Worm (Caenorhabditis elegans) whole organism, young adult: ENCODE results near the gene Y81B9A.4.

ENCODE experiments used
- B0261.1 ChIP-seq: sonication (generic microtip); optimal IDR thresholded peaks from 2 replicates; lab custom pipeline; 2016; ENCODE audit warnings: mild to moderate bottlenecking, missing genetic modification characterization, moderate library complexity, missing compliant biosample characterization
- C06A6.2 ChIP-seq: fragments of 200-800 bp; sonication (Bioruptor generic); conservative IDR thresholded peaks from 2 replicates; pipeline ENCODE4 v1.3.6; 2022; ENCODE audit warnings: missing genetic modification characterization, missing compliant biosample characterization
- F52B5.7 ChIP-seq: sonication (generic microtip); optimal IDR thresholded peaks from 2 replicates; lab custom pipeline; 2016; ENCODE audit warnings: mild to moderate bottlenecking, missing genetic modification characterization, missing compliant biosample characterization
- K11D2.4 ChIP-seq: fragments of 200-800 bp; sonication (Bioruptor generic); IDR thresholded peaks from 2 replicates; pipeline ENCODE4 v1.3.6; 2022; ENCODE audit warnings: missing genetic modification reagents, missing genetic modification characterization, missing compliant biosample characterization
- K12H6.12 ChIP-seq: fragments of 200-800 bp; sonication (Bioruptor generic); optimal IDR thresholded peaks from 2 replicates; lab custom pipeline; 2018; ENCODE audit warnings: mild to moderate bottlenecking, missing genetic modification characterization, missing compliant biosample characterization
- Y95B8A.8 ChIP-seq: fragments of 200-800 bp; sonication (Bioruptor generic); IDR thresholded peaks from 2 replicates; pipeline ENCODE4 v1.3.6; 2022; ENCODE audit warnings: missing genetic modification reagents, missing genetic modification characterization, missing compliant biosample characterization
- ama-1 ChIP-seq, 3 experiments: fragments of 150-350 bp in 1 of 3; sonication (generic microtip) in 2 of 3; optimal IDR thresholded peaks; 2 replicates each; lab custom pipeline; 2014 to 2018; ENCODE audit warnings: missing biosample characterization in 2 of 3, missing genetic modification characterization in 2 of 3, missing genetic modification reagents in 2 of 3
- aptf-2 ChIP-seq: fragments of 200-800 bp; sonication (Bioruptor generic); conservative IDR thresholded peaks from 2 replicates; pipeline ENCODE4 v1.3.6; 2022; ENCODE audit warnings: missing genetic modification reagents, missing genetic modification characterization, missing compliant biosample characterization
- athp-1 ChIP-seq: sonication (generic microtip); optimal IDR thresholded peaks from 2 replicates; lab custom pipeline; 2017; ENCODE audit warnings: mild to moderate bottlenecking, missing genetic modification characterization, missing compliant biosample characterization
- attf-5 ChIP-seq: fragments of 200-800 bp; sonication (Bioruptor generic); optimal IDR thresholded peaks from 2 replicates; lab custom pipeline; 2018; ENCODE audit warnings: mild to moderate bottlenecking, missing genetic modification characterization, missing compliant biosample characterization
- bed-2 ChIP-seq: fragments of 200-800 bp; sonication (Bioruptor generic); IDR thresholded peaks from 2 replicates; pipeline ENCODE4 v1.3.6; 2022; ENCODE audit warnings: missing genetic modification reagents, missing genetic modification characterization, missing compliant biosample characterization
- cebp-1 ChIP-seq, 2 experiments: fragments of 200-800 bp in 1 of 2; sonication (Bioruptor generic) in 1 of 2; sonication (generic microtip) in 1 of 2; IDR thresholded peaks in 1 of 2; optimal IDR thresholded peaks in 1 of 2; 2 replicates each; pipeline versions ENCODE4 v1.3.6 to Lab custom; 2017 to 2022; ENCODE audit warnings: missing compliant biosample characterization in 2 of 2, missing genetic modification characterization in 2 of 2, mild to moderate bottlenecking in 1 of 2, missing genetic modification reagents in 1 of 2, moderate library complexity in 1 of 2
- ceh-58 ChIP-seq: fragments of 200-800 bp; sonication (Bioruptor generic); IDR thresholded peaks from 2 replicates; pipeline ENCODE4 v1.3.6; 2022; ENCODE audit warnings: missing genetic modification characterization, missing compliant biosample characterization
- ceh-79 ChIP-seq: sonication (generic microtip); optimal IDR thresholded peaks from 2 replicates; lab custom pipeline; 2017; ENCODE audit warnings: mild to moderate bottlenecking, missing genetic modification characterization, missing compliant biosample characterization
- die-1 ChIP-seq: sonication (generic microtip); optimal IDR thresholded peaks from 2 replicates; lab custom pipeline; 2016; ENCODE audit warnings: missing genotype, mild to moderate bottlenecking, missing genetic modification characterization, missing compliant biosample characterization
- ekl-4 ChIP-seq: fragments of 200-800 bp; sonication (Bioruptor generic); IDR thresholded peaks from 2 replicates; pipeline ENCODE4 v1.3.6; 2022; ENCODE audit warnings: missing genetic modification reagents, missing genetic modification characterization, missing compliant biosample characterization
- hlh-12 ChIP-seq: sonication (generic microtip); optimal IDR thresholded peaks from 2 replicates; lab custom pipeline; 2016; ENCODE audit warnings: missing genetic modification characterization, missing compliant biosample characterization
- hlh-26 ChIP-seq: fragments of 200-800 bp; sonication (Bioruptor generic); conservative IDR thresholded peaks from 2 replicates; pipeline ENCODE4 v1.3.6; 2022; ENCODE audit warnings: missing genetic modification reagents, missing genetic modification characterization, missing compliant biosample characterization
- hrde-1 ChIP-seq: sonication (generic microtip); optimal IDR thresholded peaks from 2 replicates; lab custom pipeline; 2016; ENCODE audit warnings: missing genetic modification characterization, mild to moderate bottlenecking, missing compliant biosample characterization, moderate library complexity, missing genotype, missing genetic modification reagents, borderline replicate concordance
- let-607 ChIP-seq, 2 experiments: fragments of 200-800 bp in 1 of 2; sonication (Bioruptor generic) in 1 of 2; sonication (generic microtip) in 1 of 2; optimal IDR thresholded peaks; 2 replicates each; lab custom pipeline; 2016 to 2018; ENCODE audit warnings: mild to moderate bottlenecking in 2 of 2, missing compliant biosample characterization in 2 of 2, missing genetic modification characterization in 2 of 2, moderate library complexity in 2 of 2, missing genotype in 1 of 2
- lin-35 ChIP-seq, 3 experiments: fragments of 150-350 bp in 2 of 3; sonication (generic microtip) in 1 of 3; optimal IDR thresholded peaks; 2 replicates each; lab custom pipeline; 2014 to 2018; ENCODE audit warnings: missing biosample characterization in 3 of 3, missing genetic modification characterization in 3 of 3, missing genetic modification reagents in 3 of 3
- lin-40 ChIP-seq: sonication (generic microtip); optimal IDR thresholded peaks from 2 replicates; lab custom pipeline; 2016; ENCODE audit warnings: missing genetic modification characterization, mild to moderate bottlenecking, missing compliant biosample characterization, missing genotype, missing genetic modification reagents
- lin-54 ChIP-seq: fragments of 200-800 bp; sonication (Bioruptor generic); optimal IDR thresholded peaks from 2 replicates; lab custom pipeline; 2018; ENCODE audit warnings: mild to moderate bottlenecking, missing genetic modification characterization, missing compliant biosample characterization
- madf-6 ChIP-seq: fragments of 200-800 bp; sonication (Bioruptor generic); IDR thresholded peaks from 2 replicates; pipeline ENCODE4 v1.3.6; 2022; ENCODE audit warnings: missing genetic modification reagents, missing genetic modification characterization, missing compliant biosample characterization
- nfya-2 ChIP-seq: fragments of 200-800 bp; sonication (Bioruptor generic); IDR thresholded peaks from 2 replicates; pipeline ENCODE4 v1.3.6; 2022; ENCODE audit warnings: missing genetic modification reagents, missing genetic modification characterization, missing compliant biosample characterization
- nfyb-1 ChIP-seq: fragments of 200-800 bp; sonication (Bioruptor generic); IDR thresholded peaks from 2 replicates; pipeline ENCODE4 v1.3.6; 2022; ENCODE audit warnings: missing genetic modification reagents, missing genetic modification characterization, missing compliant biosample characterization
- nhr-120 ChIP-seq: fragments of 200-800 bp; sonication (Bioruptor generic); IDR thresholded peaks from 2 replicates; pipeline ENCODE4 v1.3.6; 2022; ENCODE audit warnings: missing genetic modification characterization, missing compliant biosample characterization
- nhr-80 ChIP-seq: sonication (generic microtip); optimal IDR thresholded peaks from 2 replicates; lab custom pipeline; 2016; ENCODE audit warnings: missing genetic modification characterization, missing compliant biosample characterization
- pbrm-1 ChIP-seq: fragments of 200-800 bp; sonication (Bioruptor generic); IDR thresholded peaks from 2 replicates; pipeline ENCODE4 v1.3.6; 2022; ENCODE audit warnings: missing genetic modification reagents, missing genetic modification characterization, missing compliant biosample characterization
- rcor-1 ChIP-seq: fragments of 200-800 bp; sonication (Bioruptor generic); IDR thresholded peaks from 2 replicates; pipeline ENCODE4 v1.3.6; 2022; ENCODE audit warnings: missing genetic modification reagents, missing genetic modification characterization, missing compliant biosample characterization
- rec-8 ChIP-seq, 2 experiments: sonication (generic microtip); optimal IDR thresholded peaks; 2 replicates each; lab custom pipeline; 2016; ENCODE audit warnings: mild to moderate bottlenecking in 2 of 2, missing genetic modification characterization in 2 of 2, missing genetic modification reagents in 2 of 2, missing genotype in 2 of 2, missing biosample characterization in 1 of 2, missing compliant biosample characterization in 1 of 2, moderate library complexity in 1 of 2
- repo-1 ChIP-seq: sonication (generic microtip); optimal IDR thresholded peaks from 2 replicates; lab custom pipeline; 2017; ENCODE audit warnings: mild to moderate bottlenecking, missing genetic modification characterization, missing compliant biosample characterization
- rpc-1 ChIP-seq, 2 experiments: fragments of 150-350 bp in 1 of 2; sonication (generic microtip) in 1 of 2; optimal IDR thresholded peaks; 2 replicates each; lab custom pipeline; 2014 to 2018; ENCODE audit warnings: missing biosample characterization in 1 of 2, missing genetic modification characterization in 1 of 2, missing genetic modification reagents in 1 of 2, missing genotype in 1 of 2
- sdz-38 ChIP-seq: sonication (generic microtip); optimal IDR thresholded peaks from 2 replicates; lab custom pipeline; 2016; ENCODE audit warnings: missing genotype, missing genetic modification characterization, missing compliant biosample characterization
- snpc-3.4 ChIP-seq: sonication (generic microtip); optimal IDR thresholded peaks from 2 replicates; lab custom pipeline; 2017; ENCODE audit warnings: missing genetic modification characterization, mild to moderate bottlenecking, missing compliant biosample characterization, antibody characterized with exemption, moderate library complexity, missing genotype, missing genetic modification reagents
- somi-1 ChIP-seq: fragments of 200-800 bp; sonication (Bioruptor generic); optimal IDR thresholded peaks from 2 replicates; lab custom pipeline; 2018; ENCODE audit warnings: mild to moderate bottlenecking, missing genetic modification characterization, missing compliant biosample characterization
- tlf-1 ChIP-seq: fragments of 200-800 bp; sonication (Bioruptor generic); optimal IDR thresholded peaks from 2 replicates; lab custom pipeline; 2018; ENCODE audit warnings: mild to moderate bottlenecking, missing genetic modification characterization, missing compliant biosample characterization
- unc-62 ChIP-seq: fragments of 150-350 bp; optimal IDR thresholded peaks from 2 replicates; lab custom pipeline; 2014; ENCODE audit warnings: missing biosample characterization, missing genetic modification reagents, missing genetic modification characterization
- xnd-1 ChIP-seq: sonication (generic microtip); optimal IDR thresholded peaks from 2 replicates; lab custom pipeline; 2016; ENCODE audit warnings: missing genotype, missing genetic modification reagents, missing genetic modification characterization, missing compliant biosample characterization
- zfh-2 ChIP-seq: fragments of 200-800 bp; sonication (Bioruptor generic); conservative IDR thresholded peaks from 2 replicates; pipeline ENCODE4 v1.3.6; 2022; ENCODE audit warnings: missing genetic modification reagents, missing genetic modification characterization, missing compliant biosample characterization

Gene Y81B9A.4

ce11 chrX:9161253-9161904 is 19.3 kb downstream of the Y81B9A.4 start:
- TF ChIP-seq ama-1 (optimal IDR thresholded peaks at IDR 0.05; lab: Kevin White, UChicago) (no peak), ama-1 (GFP tag; optimal IDR thresholded peaks at IDR 0.05; lab: Kevin White, UChicago) (no peak), nfyb-1 (GFP tag; lab: Robert Waterston, UW) (no peak), bed-2 (GFP tag; lab: Robert Waterston, UW) (no peak), die-1 (tag; lab: Kevin White, UChicago) (no peak), K11D2.4 (GFP tag; lab: Robert Waterston, UW) (no peak), pbrm-1 (GFP tag; lab: Robert Waterston, UW) (0 out of 2 replicates have a peak, but pooled peaks have one; percentile 6)

- TF ChIP-seq hlh-26 (no peak), zfh-2 (no peak), rcor-1 (GFP tag; lab: Robert Waterston, UW) (no peak), xnd-1 (tag; lab: Kevin White, UChicago) (no peak), Y95B8A.8 (GFP tag; lab: Robert Waterston, UW) (no peak), B0261.1 (tag; lab: Kevin White, UChicago) (no peak), lin-35 (GFP tag; optimal IDR thresholded peaks at IDR 0.05; lab: Kevin White, UChicago) (no peak), ceh-58 (GFP tag; lab: Robert Waterston, UW) (no peak), aptf-2 (GFP tag; lab: Robert Waterston, UW) (no peak), attf-5 (GFP tag; lab: Kevin White, UChicago) (no peak), ekl-4 (no peak)
Observed at ce11 chrX:9155751-9156150, 25.0 kb downstream of the Y81B9A.4 start.

ce11 chrX:9154216-9154615 is 26.5 kb downstream of the Y81B9A.4 start, which contains the start of gene B0563.7:
Gene B0563.7, minus strand, starts transcription at chrX:9154316.
- TF ChIP-seq snpc-3.4 (tag; lab: Kevin White, UChicago) (no peak), athp-1 (no peak)

ce11 chrX:9150269-9150744 is 30.4 kb downstream of the Y81B9A.4 start, which contains the start of gene tmbi-4:
Gene tmbi-4, plus strand, starts transcription at chrX:9150694.
- TF ChIP-seq ceh-58 (GFP tag; lab: Robert Waterston, UW) (no peak), F52B5.7 (tag; lab: Kevin White, UChicago) (no peak), attf-5 (GFP tag; lab: Kevin White, UChicago) (peak; percentile 33), lin-40 (tag; lab: Kevin White, UChicago) (peak; percentile 53), let-607 (tag; optimal IDR thresholded peaks at IDR 0.05; lab: Kevin White, UChicago) (peak in 1 of 2 experiments; percentile 57), K11D2.4 (GFP tag; lab: Robert Waterston, UW) (0 out of 2 replicates have a peak, but pooled peaks have one; percentile 31), ekl-4 (no peak), unc-62 (GFP tag; lab: Kevin White, UChicago) (peak; percentile 15), somi-1 (GFP tag; lab: Kevin White, UChicago) (no peak), die-1 (tag; lab: Kevin White, UChicago) (no peak), C06A6.2 (no peak), athp-1 (no peak), K12H6.12 (tag; lab: Kevin White, UChicago) (peak; percentile 8), repo-1 (tag; lab: Kevin White, UChicago) (no peak), nfya-2 (GFP tag; lab: Robert Waterston, UW) (no peak), ama-1 (optimal IDR thresholded peaks at IDR 0.05; lab: Kevin White, UChicago) (no peak), ama-1 (GFP tag; optimal IDR thresholded peaks at IDR 0.05; lab: Kevin White, UChicago) (no peak), tlf-1 (no peak), hlh-12 (tag; lab: Kevin White, UChicago) (no peak), nhr-120 (GFP tag; lab: Robert Waterston, UW) (no peak), nhr-80 (peak; percentile 56), rec-8 (tag; optimal IDR thresholded peaks at IDR 0.05; lab: Kevin White, UChicago) (no peak), hrde-1 (no peak), madf-6 (no peak), sdz-38 (no peak), cebp-1 (GFP tag; IDR thresholded peaks at IDR 0.05; lab: Robert Waterston, UW) (no peak), cebp-1 (tag; optimal IDR thresholded peaks at IDR 0.05; lab: Kevin White, UChicago) (peak; percentile 52), lin-54 (GFP tag; lab: Kevin White, UChicago) (no peak), rpc-1 (optimal IDR thresholded peaks at IDR 0.05; lab: Kevin White, UChicago) (no peak), rpc-1 (tag; optimal IDR thresholded peaks at IDR 0.05; lab: Kevin White, UChicago) (no peak), ceh-79 (tag; lab: Kevin White, UChicago) (no peak)
